Worm (Caenorhabditis elegans) whole organism, L2 larva: Measurements from ENCODE around the gene gtl-2.

Source experiments
- nhr-12 ChIP-seq: fragments of 150-350 bp; optimal IDR thresholded peaks from 2 replicates; lab custom pipeline; 2014; ENCODE audit warnings: missing biosample characterization, missing genetic modification characterization
- nhr-23 ChIP-seq: fragments of 150-350 bp; optimal IDR thresholded peaks from 2 replicates; lab custom pipeline; 2014; ENCODE audit warnings: missing biosample characterization, missing genetic modification reagents, missing genetic modification characterization
- nhr-77 ChIP-seq: fragments of 150-350 bp; optimal IDR thresholded peaks from 2 replicates; lab custom pipeline; 2014; ENCODE audit warnings: missing biosample characterization, missing genetic modification characterization
- sem-4 ChIP-seq: fragments of 150-350 bp; optimal IDR thresholded peaks from 2 replicates; lab custom pipeline; 2014; ENCODE audit warnings: missing biosample characterization, missing genetic modification reagents, missing genetic modification characterization
- skn-1 ChIP-seq: sonication (generic microtip); optimal IDR thresholded peaks from 2 replicates; lab custom pipeline; 2017; ENCODE audit warnings: missing biosample characterization, missing genetic modification characterization

ce11 chrIV:11271262-11271661, 2.0 kb upstream of the gtl-2 start, which contains the start of gene nhr-7:
- TF ChIP-seq skn-1 (tag; lab: Kevin White, UChicago) (no peak), nhr-12 (tag; lab: Kevin White, UChicago) (no peak), sem-4 (tag; lab: Kevin White, UChicago) (no peak), nhr-77 (tag; lab: Kevin White, UChicago) (no peak), nhr-23 (tag; lab: Kevin White, UChicago) (no peak)
